ENCODE assay signal across 5 worm cellular contexts in the genomic region with DNA sequence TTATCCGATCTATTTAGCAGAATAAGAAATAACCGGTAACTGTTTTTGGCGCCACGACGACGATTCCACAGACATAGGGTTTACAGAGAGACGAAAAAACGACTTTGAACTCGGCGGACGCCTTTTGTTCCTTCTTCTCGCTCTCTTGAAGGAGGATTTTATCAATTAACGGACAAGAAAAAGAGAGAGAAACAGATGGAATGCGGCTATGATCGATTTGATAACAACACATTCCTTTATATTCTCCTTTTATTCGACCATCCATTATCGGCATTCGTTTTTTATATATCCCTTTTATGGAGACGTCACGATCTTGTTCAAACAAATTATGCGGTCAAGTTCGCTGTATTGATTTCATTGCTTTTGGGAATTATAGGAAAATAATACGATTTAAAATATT.
TF ChIP-seq lines count a peak whose summit lies in the region.

No protein-coding gene starts in this region.

TF ChIP-seq in whole organism, L1 larva, 84 proteins besides CTCF, POLR2A, EP300 and RAD21 (continues in another document):
- TF ChIP-seq lin-15B (tag; optimal IDR thresholded peaks at IDR 0.05; lab: Kevin White, UChicago), result no peak
- TF ChIP-seq blmp-1 (tag; optimal IDR thresholded peaks at IDR 0.05; lab: Kevin White, UChicago), result peak; percentile 76
- TF ChIP-seq nhr-12 (tag; optimal IDR thresholded peaks at IDR 0.05; lab: Kevin White, UChicago), result no peak
- TF ChIP-seq lsy-2 (tag; optimal IDR thresholded peaks at IDR 0.05; lab: Kevin White, UChicago), result peak in 1 of 2 experiments; percentile 56
- TF ChIP-seq C34B4.2 (tag; optimal IDR thresholded peaks at IDR 0.05; lab: Kevin White, UChicago), result no peak
- TF ChIP-seq dsc-1 (tag; optimal IDR thresholded peaks at IDR 0.05; lab: Kevin White, UChicago), result no peak
- TF ChIP-seq pqm-1 (tag; optimal IDR thresholded peaks at IDR 0.05; lab: Kevin White, UChicago), result no peak
- no peak for TF ChIP-seq F16B12.6 (tag; optimal IDR thresholded peaks at IDR 0.05; lab: Kevin White, UChicago)
- no peak for TF ChIP-seq C04F5.9 (tag; optimal IDR thresholded peaks at IDR 0.05; lab: Kevin White, UChicago)
- TF ChIP-seq lin-13 (GFP tag; optimal IDR thresholded peaks at IDR 0.05; lab: Kevin White, UChicago), result peak; percentile 52
- TF ChIP-seq irx-1 (tag; optimal IDR thresholded peaks at IDR 0.05; lab: Kevin White, UChicago), result no peak
- no peak for TF ChIP-seq efl-3 (GFP tag; optimal IDR thresholded peaks at IDR 0.05; lab: Kevin White, UChicago)
- no peak for TF ChIP-seq fkh-4 (tag; optimal IDR thresholded peaks at IDR 0.05; lab: Kevin White, UChicago; ENCODE audit: borderline replicate concordance)
- no peak for TF ChIP-seq ceh-82 (tag; optimal IDR thresholded peaks at IDR 0.05; lab: Kevin White, UChicago)
- TF ChIP-seq nhr-11 (tag; optimal IDR thresholded peaks at IDR 0.05; lab: Kevin White, UChicago), result no peak
- no peak for TF ChIP-seq isw-1 (GFP tag; IDR thresholded peaks at IDR 0.05; lab: Robert Waterston, UW)
- TF ChIP-seq dpl-1 (GFP tag; optimal IDR thresholded peaks at IDR 0.05; lab: Kevin White, UChicago), result peak in 1 of 3 experiments; percentile 9
- peak; percentile 39 for TF ChIP-seq ztf-4 (tag; optimal IDR thresholded peaks at IDR 0.05; lab: Kevin White, UChicago)

TF ChIP-seq in whole organism, L2 larva, 48 proteins besides CTCF, POLR2A, EP300 and RAD21:
- peak; percentile 79 for TF ChIP-seq sma-3 (GFP tag; optimal IDR thresholded peaks at IDR 0.05; lab: Kevin White, UChicago)
- TF ChIP-seq nhr-25 (tag; optimal IDR thresholded peaks at IDR 0.05; lab: Kevin White, UChicago), result peak; percentile 38
- no peak for TF ChIP-seq sem-4 (tag; optimal IDR thresholded peaks at IDR 0.05; lab: Kevin White, UChicago)
- peak; percentile 95 for TF ChIP-seq ama-1 (optimal IDR thresholded peaks at IDR 0.05; lab: Kevin White, UChicago)
- peak; percentile 1 for TF ChIP-seq gmeb-1 (tag; optimal IDR thresholded peaks at IDR 0.05; lab: Kevin White, UChicago)
- TF ChIP-seq nhr-129 (tag; optimal IDR thresholded peaks at IDR 0.05; lab: Kevin White, UChicago), result peak; percentile 45
- TF ChIP-seq snpc-4 (tag; optimal IDR thresholded peaks at IDR 0.05; lab: Kevin White, UChicago), result no peak
- TF ChIP-seq nhr-11 (tag; optimal IDR thresholded peaks at IDR 0.05; lab: Kevin White, UChicago), result no peak
- TF ChIP-seq sma-9 (GFP tag; optimal IDR thresholded peaks at IDR 0.05; lab: Kevin White, UChicago), result peak; percentile 70
- TF ChIP-seq sma-9 (tag; optimal IDR thresholded peaks at IDR 0.05; lab: Kevin White, UChicago), result no peak
- TF ChIP-seq lsy-2 (tag; optimal IDR thresholded peaks at IDR 0.05; lab: Kevin White, UChicago), result peak in 1 of 2 experiments; percentile 29
- TF ChIP-seq peb-1 (tag; optimal IDR thresholded peaks at IDR 0.05; lab: Kevin White, UChicago), result no peak
- TF ChIP-seq dmd-4 (tag; optimal IDR thresholded peaks at IDR 0.05; lab: Kevin White, UChicago), result no peak
- TF ChIP-seq blmp-1 (tag; optimal IDR thresholded peaks at IDR 0.05; lab: Kevin White, UChicago; ENCODE audit: insufficient read depth), result peak; percentile 57
- peak; percentile 89 for TF ChIP-seq nhr-21 (tag; optimal IDR thresholded peaks at IDR 0.05; lab: Kevin White, UChicago)

TF ChIP-seq in whole organism, L3 larva, 47 proteins besides CTCF, POLR2A, EP300 and RAD21 (continues in another document):
- TF ChIP-seq nhr-67 (tag; optimal IDR thresholded peaks at IDR 0.05; lab: Kevin White, UChicago), result no peak
- no peak for TF ChIP-seq zag-1 (tag; optimal IDR thresholded peaks at IDR 0.05; lab: Kevin White, UChicago)
- no peak for TF ChIP-seq fkh-2 (tag; optimal IDR thresholded peaks at IDR 0.05; lab: Kevin White, UChicago)
- no peak for TF ChIP-seq unc-62 (GFP tag; optimal IDR thresholded peaks at IDR 0.05; lab: Kevin White, UChicago)
- peak; percentile 50 for TF ChIP-seq ztf-4 (tag; optimal IDR thresholded peaks at IDR 0.05; lab: Kevin White, UChicago)
- TF ChIP-seq unc-39 (tag; optimal IDR thresholded peaks at IDR 0.05; lab: Kevin White, UChicago), result no peak
- peak; percentile 97 for TF ChIP-seq ama-1 (optimal IDR thresholded peaks at IDR 0.05; lab: Kevin White, UChicago)
- no peak for TF ChIP-seq nhr-12 (tag; optimal IDR thresholded peaks at IDR 0.05; lab: Kevin White, UChicago)
- TF ChIP-seq pha-4 (tag; optimal IDR thresholded peaks at IDR 0.05; lab: Kevin White, UChicago), result no peak
- TF ChIP-seq ceh-82 (tag; optimal IDR thresholded peaks at IDR 0.05; lab: Kevin White, UChicago), result no peak
- TF ChIP-seq nhr-237 (tag; optimal IDR thresholded peaks at IDR 0.05; lab: Kevin White, UChicago), result no peak
- TF ChIP-seq R02D3.7 (tag; optimal IDR thresholded peaks at IDR 0.05; lab: Kevin White, UChicago), result no peak
- TF ChIP-seq egl-27 (tag; optimal IDR thresholded peaks at IDR 0.05; lab: Kevin White, UChicago), result no peak
- no peak for TF ChIP-seq jun-1 (tag; optimal IDR thresholded peaks at IDR 0.05; lab: Kevin White, UChicago)
- peak; percentile 15 for TF ChIP-seq ceh-28 (tag; optimal IDR thresholded peaks at IDR 0.05; lab: Kevin White, UChicago)
- TF ChIP-seq nhr-25 (tag; optimal IDR thresholded peaks at IDR 0.05; lab: Kevin White, UChicago), result peak; percentile 45
- peak; percentile 66 for TF ChIP-seq lsy-12 (tag; optimal IDR thresholded peaks at IDR 0.05; lab: Kevin White, UChicago)
- no peak for TF ChIP-seq lin-15B (tag; optimal IDR thresholded peaks at IDR 0.05; lab: Kevin White, UChicago)
- no peak for TF ChIP-seq skn-1 (tag; optimal IDR thresholded peaks at IDR 0.05; lab: Kevin White, UChicago)
- TF ChIP-seq ZK546.5 (tag; optimal IDR thresholded peaks at IDR 0.05; lab: Kevin White, UChicago), result no peak
- no peak for TF ChIP-seq sea-2 (GFP tag; optimal IDR thresholded peaks at IDR 0.05; lab: Kevin White, UChicago)

TF ChIP-seq in whole organism, L4 larva, 104 proteins besides CTCF, POLR2A, EP300 and RAD21:
- TF ChIP-seq mdl-1 (tag; optimal IDR thresholded peaks at IDR 0.05; lab: Kevin White, UChicago) (peak in 1 of 2 experiments; percentile 51), saeg-2 (GFP tag; IDR thresholded peaks at IDR 0.05; lab: Robert Waterston, UW) (no peak), ama-1 (optimal IDR thresholded peaks at IDR 0.05; lab: Kevin White, UChicago) (peak; percentile 87), rbr-2 (tag; optimal IDR thresholded peaks at IDR 0.05; lab: Kevin White, UChicago) (no peak), php-3 (GFP tag; IDR thresholded peaks at IDR 0.05; lab: Robert Waterston, UW) (no peak), zfp-3 (GFP tag; conservative IDR thresholded peaks at IDR 0.05; lab: Robert Waterston, UW) (peak; percentile 74; the same call in 1 of the 2 replicates), mep-1 (tag; optimal IDR thresholded peaks at IDR 0.05; lab: Kevin White, UChicago) (peak; percentile 14), unc-39 (tag; optimal IDR thresholded peaks at IDR 0.05; lab: Kevin White, UChicago) (no peak), nhr-25 (tag; optimal IDR thresholded peaks at IDR 0.05; lab: Kevin White, UChicago; ENCODE audit: borderline replicate concordance, insufficient read depth) (peak; percentile 34), T26A8.4 (GFP tag; IDR thresholded peaks at IDR 0.05; lab: Robert Waterston, UW) (peak; percentile 90), hlh-11 (tag; optimal IDR thresholded peaks at IDR 0.05; lab: Kevin White, UChicago) (peak; percentile 46), nhr-28 (tag; optimal IDR thresholded peaks at IDR 0.05; lab: Kevin White, UChicago) (peak; percentile 55), nhr-102 (tag; optimal IDR thresholded peaks at IDR 0.05; lab: Kevin White, UChicago) (peak; percentile 54), mxl-3 (GFP tag; optimal IDR thresholded peaks at IDR 0.05; lab: Kevin White, UChicago) (peak; percentile 11), nhr-77 (tag; optimal IDR thresholded peaks at IDR 0.05; lab: Kevin White, UChicago) (peak; percentile 14), nhr-6 (tag; optimal IDR thresholded peaks at IDR 0.05; lab: Kevin White, UChicago) (peak; percentile 4), aha-1 (tag; lab: Kevin White, UChicago) (peak; percentile 93)

TF ChIP-seq in whole organism, young adult, 124 proteins besides CTCF, POLR2A, EP300 and RAD21:
- TF ChIP-seq ama-1 (optimal IDR thresholded peaks at IDR 0.05; lab: Kevin White, UChicago) (peak; percentile 73), ama-1 (GFP tag; optimal IDR thresholded peaks at IDR 0.05; lab: Kevin White, UChicago) (no peak), him-1 (tag; optimal IDR thresholded peaks at IDR 0.05; lab: Kevin White, UChicago) (no peak), B0261.1 (tag; optimal IDR thresholded peaks at IDR 0.05; lab: Kevin White, UChicago) (no peak), egrh-3 (GFP tag; IDR thresholded peaks at IDR 0.05; lab: Robert Waterston, UW) (no peak), rcor-1 (GFP tag; IDR thresholded peaks at IDR 0.05; lab: Robert Waterston, UW) (peak; percentile 10; the same call in 1 of the 2 replicates), madf-6 (GFP tag; IDR thresholded peaks at IDR 0.05; lab: Robert Waterston, UW) (no peak), nfyb-1 (GFP tag; IDR thresholded peaks at IDR 0.05; lab: Robert Waterston, UW) (peak; percentile 59; the same call in 1 of the 2 replicates), ztf-26 (tag; optimal IDR thresholded peaks at IDR 0.05; lab: Kevin White, UChicago) (peak; percentile 18), Y79H2A.3 (GFP tag; conservative IDR thresholded peaks at IDR 0.05; lab: Robert Waterston, UW) (no peak), lin-40 (tag; optimal IDR thresholded peaks at IDR 0.05; lab: Kevin White, UChicago) (no peak), hrde-1 (tag; optimal IDR thresholded peaks at IDR 0.05; lab: Kevin White, UChicago; ENCODE audit: borderline replicate concordance) (no peak)
